Worm (Caenorhabditis elegans) whole organism, young adult: ENCODE measurements around the gene anmt-2.

Experiments
- B0336.3 ChIP-seq: fragments of 200-800 bp; sonication (Bioruptor generic); IDR thresholded peaks from 2 replicates; pipeline ENCODE4 v1.3.6; 2022; ENCODE audit warnings: missing genetic modification characterization, missing compliant biosample characterization
- lin-26 ChIP-seq: fragments of 200-800 bp; sonication (Bioruptor generic); IDR thresholded peaks from 2 replicates; pipeline ENCODE4 v1.3.6; 2022; ENCODE audit warnings: missing genetic modification reagents, missing genetic modification characterization, missing compliant biosample characterization
- nhr-27 ChIP-seq: fragments of 200-800 bp; sonication (Bioruptor generic); optimal IDR thresholded peaks from 2 replicates; lab custom pipeline; 2018; ENCODE audit warnings: mild to moderate bottlenecking, missing genetic modification characterization, moderate library complexity, missing compliant biosample characterization
- snpc-4 ChIP-seq, 5 experiments: fragments of 150-350 bp in 1 of 5; sonication (generic microtip) in 4 of 5; optimal IDR thresholded peaks; 2 replicates each; lab custom pipeline; 2014 to 2018; ENCODE audit warnings: missing genetic modification characterization in 5 of 5, missing biosample characterization in 3 of 5, antibody characterized with exemption in 2 of 5, mild to moderate bottlenecking in 2 of 5, missing compliant biosample characterization in 2 of 5, missing genotype in 2 of 5, moderate library complexity in 2 of 5, missing genetic modification reagents in 1 of 5

DNA sequence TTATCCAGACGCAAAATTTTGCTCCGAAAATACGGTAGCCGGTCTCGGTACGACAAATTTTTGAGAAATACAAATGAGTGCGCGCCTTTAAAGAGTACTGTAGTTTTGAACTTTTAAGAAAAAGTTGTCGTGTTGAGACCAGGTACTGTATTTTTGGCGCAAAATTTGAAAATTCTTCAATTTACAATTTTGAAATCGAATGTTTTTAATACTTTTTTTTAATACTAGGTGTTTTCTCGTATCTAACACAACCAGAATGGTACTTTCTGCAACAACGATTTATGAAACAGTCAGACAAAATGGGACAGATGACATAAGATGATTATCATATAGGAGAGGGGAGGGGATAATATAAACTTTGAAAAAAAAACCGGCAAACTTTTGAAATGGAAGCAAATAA lies 38.2 kb upstream of the anmt-2 start:
- TF ChIP-seq snpc-4 (GFP tag; optimal IDR thresholded peaks at IDR 0.05; lab: Kevin White, UChicago) = no peak
- TF ChIP-seq snpc-4 (tag; optimal IDR thresholded peaks at IDR 0.05; lab: Kevin White, UChicago) = no peak
- no peak for TF ChIP-seq lin-26 (GFP tag; lab: Robert Waterston, UW)
- TF ChIP-seq nhr-27 (tag; lab: Kevin White, UChicago) = no peak
- no peak for TF ChIP-seq B0336.3
